Worm (Caenorhabditis elegans) whole organism, midembryonic: Measurements from ENCODE around the gene C18E9.2.
A peak's percentile ranks its signal among the peaks of the same experiment; 100 is the strongest.

ENCODE experiments used
- T22C8.4 ChIP-seq: fragments of 200-800 bp; sonication (Bioruptor generic); IDR thresholded peaks from 2 replicates; pipeline ENCODE4 v1.3.6; 2022; ENCODE audit warnings: missing genetic modification characterization, missing compliant biosample characterization
- cog-1 ChIP-seq: sonication (generic microtip); optimal IDR thresholded peaks from 2 replicates; lab custom pipeline; 2016; ENCODE audit warnings: missing genetic modification characterization, missing compliant biosample characterization
- flt-1 ChIP-seq: fragments of 200-800 bp; sonication (Bioruptor generic); IDR thresholded peaks from 2 replicates; pipeline ENCODE4 v1.3.6; 2022; ENCODE audit warnings: missing genetic modification characterization, missing compliant biosample characterization
- klf-2 ChIP-seq: fragments of 200-800 bp; sonication (Bioruptor generic); conservative IDR thresholded peaks from 2 replicates; pipeline ENCODE4 v1.3.6; 2022; ENCODE audit warnings: missing genetic modification reagents, missing genetic modification characterization, missing compliant biosample characterization
- med-1 ChIP-seq: sonication (generic microtip); optimal IDR thresholded peaks from 2 replicates; lab custom pipeline; 2017; ENCODE audit warnings: missing genetic modification characterization, mild to moderate bottlenecking, missing compliant biosample characterization, antibody characterized with exemption, missing genetic modification reagents; ENCODE audit not compliant: insufficient read depth
- ref-1 ChIP-seq: fragments of 200-800 bp; sonication (Bioruptor generic); conservative IDR thresholded peaks from 2 replicates; pipeline ENCODE4 v1.3.6; 2022; ENCODE audit warnings: missing genetic modification reagents, missing genetic modification characterization, missing compliant biosample characterization
- tab-1 ChIP-seq: fragments of 200-800 bp; sonication (Bioruptor generic); IDR thresholded peaks from 2 replicates; pipeline ENCODE4 v1.3.6; 2022; ENCODE audit warnings: missing genetic modification characterization, missing compliant biosample characterization
- ztf-23 ChIP-seq: fragments of 200-800 bp; sonication (Bioruptor generic); IDR thresholded peaks from 2 replicates; pipeline ENCODE4 v1.3.6; 2022; ENCODE audit warnings: missing genetic modification reagents, missing genetic modification characterization, missing compliant biosample characterization
- ztf-29 ChIP-seq: fragments of 200-800 bp; sonication (Bioruptor generic); IDR thresholded peaks from 2 replicates; pipeline ENCODE4 v1.3.6; 2022; ENCODE audit warnings: missing genetic modification reagents, missing genetic modification characterization, missing compliant biosample characterization

Gene C18E9.2

ce11 chrII:8964835-8965234 is at the start of gene C18E9.2, which contains the start of gene ndub-3:
Gene C18E9.2, plus strand, starts transcription at chrII:8965006.
Gene ndub-3, minus strand, starts transcription at chrII:8964890.
- TF ChIP-seq klf-2 (GFP tag; lab: Robert Waterston, UW): no peak
- no peak for TF ChIP-seq cog-1 (tag; lab: Kevin White, UChicago)
- 0 out of 2 replicates have a peak, but pooled peaks have one; percentile 48 for TF ChIP-seq ztf-23

ce11 chrII:8916656-8917055 is 48.1 kb upstream of the C18E9.2 start:
- no peak for TF ChIP-seq T22C8.4 (GFP tag; lab: Robert Waterston, UW)
- TF ChIP-seq med-1 (GFP tag; lab: Kevin White, UChicago): no peak
- TF ChIP-seq cog-1 (tag; lab: Kevin White, UChicago): no peak
- no peak for TF ChIP-seq ref-1 (GFP tag; lab: Robert Waterston, UW)
- no peak for TF ChIP-seq flt-1 (GFP tag; lab: Robert Waterston, UW)
- no peak for TF ChIP-seq ztf-29 (GFP tag; lab: Robert Waterston, UW)

DNA sequence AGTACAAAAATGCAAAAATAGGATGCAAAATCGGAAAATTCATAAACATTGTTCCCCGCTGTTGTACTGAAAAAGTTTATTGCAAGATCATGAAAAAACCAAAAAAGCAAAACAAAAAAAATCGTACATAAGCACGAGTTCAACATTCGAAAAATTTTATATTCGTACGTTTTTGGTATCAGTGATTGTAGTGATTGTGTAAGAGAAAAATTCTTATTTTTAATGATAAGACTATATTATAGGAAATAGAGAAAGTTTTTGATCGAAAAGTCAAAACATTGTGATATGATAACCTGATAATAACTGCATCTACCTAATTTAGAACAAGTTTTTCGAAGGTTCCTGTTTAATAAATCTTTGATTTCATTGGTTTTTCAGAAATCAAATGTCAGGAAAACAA is 47.5 kb upstream of the C18E9.2 start:
- no peak for TF ChIP-seq med-1 (GFP tag; lab: Kevin White, UChicago)
- no peak for TF ChIP-seq ref-1 (GFP tag; lab: Robert Waterston, UW)
- no peak for TF ChIP-seq ztf-23
- TF ChIP-seq cog-1 (tag; lab: Kevin White, UChicago): no peak
- no peak for TF ChIP-seq T22C8.4 (GFP tag; lab: Robert Waterston, UW)
- TF ChIP-seq flt-1 (GFP tag; lab: Robert Waterston, UW): no peak
- no peak for TF ChIP-seq klf-2 (GFP tag; lab: Robert Waterston, UW)
- TF ChIP-seq ztf-29 (GFP tag; lab: Robert Waterston, UW): no peak

DNA sequence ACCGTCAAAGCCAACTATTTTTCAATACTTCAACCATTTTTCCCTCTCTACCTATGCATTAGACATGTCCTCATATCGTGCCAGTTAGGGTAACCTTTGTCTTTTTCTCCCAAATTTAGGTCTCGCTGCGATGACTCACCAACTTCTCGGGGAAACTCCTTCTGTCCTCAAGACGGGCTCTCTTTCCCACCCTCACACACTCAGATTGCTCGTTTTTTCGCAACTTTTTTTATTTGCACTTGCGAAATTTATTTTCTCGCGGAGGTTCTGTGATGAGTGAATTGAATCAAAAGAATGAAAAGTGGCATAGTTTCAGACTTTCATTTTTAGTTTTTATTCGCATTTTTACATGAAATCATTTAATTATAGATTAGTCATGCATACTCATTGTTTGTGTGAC is 44.5 kb upstream of the C18E9.2 start:
- TF ChIP-seq klf-2 (GFP tag; lab: Robert Waterston, UW): no peak
- no peak for TF ChIP-seq ref-1 (GFP tag; lab: Robert Waterston, UW)
- no peak for TF ChIP-seq tab-1 (GFP tag; lab: Robert Waterston, UW)
- no peak for TF ChIP-seq flt-1 (GFP tag; lab: Robert Waterston, UW)
- TF ChIP-seq ztf-23: no peak
- no peak for TF ChIP-seq cog-1 (tag; lab: Kevin White, UChicago)
- no peak for TF ChIP-seq med-1 (GFP tag; lab: Kevin White, UChicago)
- TF ChIP-seq T22C8.4 (GFP tag; lab: Robert Waterston, UW): no peak
- TF ChIP-seq ztf-29 (GFP tag; lab: Robert Waterston, UW): no peak

DNA sequence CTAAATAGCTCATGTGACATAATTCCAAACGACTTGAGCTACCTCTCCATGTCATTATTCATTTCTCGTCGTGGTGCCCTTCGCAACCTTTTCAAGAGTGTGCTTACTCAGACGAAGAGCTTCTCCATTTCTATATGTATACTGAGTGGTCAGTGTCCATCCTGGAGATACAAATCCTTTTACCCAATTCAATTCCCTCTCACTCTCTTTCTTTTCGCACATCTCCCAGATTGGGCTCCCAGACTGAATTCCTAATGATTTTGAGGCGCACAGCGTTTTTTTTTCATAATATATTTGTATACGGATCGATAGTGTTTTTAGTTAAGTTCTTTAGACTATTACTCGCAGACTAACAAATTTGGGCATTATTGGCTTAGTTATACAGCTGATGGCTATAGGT is 43.9 kb upstream of the C18E9.2 start:
- TF ChIP-seq klf-2 (GFP tag; lab: Robert Waterston, UW): no peak
- no peak for TF ChIP-seq ztf-29 (GFP tag; lab: Robert Waterston, UW)
- TF ChIP-seq cog-1 (tag; lab: Kevin White, UChicago): no peak
- no peak for TF ChIP-seq T22C8.4 (GFP tag; lab: Robert Waterston, UW)
- TF ChIP-seq tab-1 (GFP tag; lab: Robert Waterston, UW): no peak
- no peak for TF ChIP-seq flt-1 (GFP tag; lab: Robert Waterston, UW)

ce11 chrII:8921456-8921855 is 43.4 kb upstream of the C18E9.2 start:
- no peak for TF ChIP-seq tab-1 (GFP tag; lab: Robert Waterston, UW)
- no peak for TF ChIP-seq klf-2 (GFP tag; lab: Robert Waterston, UW)
- no peak for TF ChIP-seq ref-1 (GFP tag; lab: Robert Waterston, UW)
- no peak for TF ChIP-seq T22C8.4 (GFP tag; lab: Robert Waterston, UW)
- no peak for TF ChIP-seq ztf-29 (GFP tag; lab: Robert Waterston, UW)
- no peak for TF ChIP-seq ztf-23
- no peak for TF ChIP-seq cog-1 (tag; lab: Kevin White, UChicago)
- TF ChIP-seq flt-1 (GFP tag; lab: Robert Waterston, UW): no peak
- TF ChIP-seq med-1 (GFP tag; lab: Kevin White, UChicago): no peak

DNA sequence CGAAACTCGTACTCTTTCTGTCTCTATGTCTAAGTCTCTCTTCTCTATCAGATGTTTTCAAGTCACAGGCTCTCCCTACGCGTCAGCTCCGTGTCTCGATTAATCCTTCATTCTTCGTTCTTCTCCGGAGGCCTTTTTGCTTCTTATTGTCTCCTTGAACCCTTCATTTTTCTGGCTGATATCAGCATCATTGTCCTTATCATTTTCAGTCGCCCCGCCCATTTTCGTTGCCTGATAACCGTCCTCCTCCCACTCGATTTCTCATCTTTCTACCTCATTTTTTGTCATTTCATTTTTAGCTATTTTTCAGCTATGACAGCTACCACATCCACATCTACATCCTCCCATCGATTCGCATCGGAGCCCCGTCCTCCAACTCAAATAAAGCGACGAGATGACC is 42.7 kb upstream of the C18E9.2 start, which contains the start of gene B0457.6:
Gene B0457.6 (plus strand): TSS at position 284 of the 400 bp plus-strand sequence.
- TF ChIP-seq med-1 (GFP tag; lab: Kevin White, UChicago) (no peak), cog-1 (tag; lab: Kevin White, UChicago) (no peak), T22C8.4 (GFP tag; lab: Robert Waterston, UW) (no peak), flt-1 (GFP tag; lab: Robert Waterston, UW) (no peak), klf-2 (GFP tag; lab: Robert Waterston, UW) (no peak), ref-1 (GFP tag; lab: Robert Waterston, UW) (no peak), tab-1 (GFP tag; lab: Robert Waterston, UW) (no peak), ztf-23 (no peak), ztf-29 (GFP tag; lab: Robert Waterston, UW) (no peak)

DNA sequence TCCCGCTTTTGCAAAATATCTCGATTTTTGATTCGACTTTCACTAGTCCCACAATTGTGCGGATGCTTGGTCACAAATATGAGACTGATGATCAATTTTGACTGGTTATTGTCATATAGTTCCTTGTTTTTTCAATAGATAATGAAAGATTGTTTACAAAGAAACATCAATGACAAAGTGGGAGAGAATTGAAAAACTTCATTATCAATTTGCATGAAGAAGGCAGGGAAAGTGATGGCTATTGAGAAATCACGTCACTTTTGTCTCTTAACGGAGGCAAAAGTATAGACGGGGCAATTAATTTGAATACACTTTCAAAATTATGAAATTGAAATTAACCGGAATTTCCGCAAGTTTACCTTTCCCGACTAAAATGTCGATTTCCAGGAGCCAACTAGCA is 41.6 kb upstream of the C18E9.2 start:
- TF ChIP-seq tab-1 (GFP tag; lab: Robert Waterston, UW) (no peak), cog-1 (tag; lab: Kevin White, UChicago) (no peak), flt-1 (GFP tag; lab: Robert Waterston, UW) (no peak), ztf-23 (no peak), T22C8.4 (GFP tag; lab: Robert Waterston, UW) (no peak), med-1 (GFP tag; lab: Kevin White, UChicago) (no peak), ztf-29 (GFP tag; lab: Robert Waterston, UW) (no peak), klf-2 (GFP tag; lab: Robert Waterston, UW) (no peak), ref-1 (GFP tag; lab: Robert Waterston, UW) (no peak)

DNA sequence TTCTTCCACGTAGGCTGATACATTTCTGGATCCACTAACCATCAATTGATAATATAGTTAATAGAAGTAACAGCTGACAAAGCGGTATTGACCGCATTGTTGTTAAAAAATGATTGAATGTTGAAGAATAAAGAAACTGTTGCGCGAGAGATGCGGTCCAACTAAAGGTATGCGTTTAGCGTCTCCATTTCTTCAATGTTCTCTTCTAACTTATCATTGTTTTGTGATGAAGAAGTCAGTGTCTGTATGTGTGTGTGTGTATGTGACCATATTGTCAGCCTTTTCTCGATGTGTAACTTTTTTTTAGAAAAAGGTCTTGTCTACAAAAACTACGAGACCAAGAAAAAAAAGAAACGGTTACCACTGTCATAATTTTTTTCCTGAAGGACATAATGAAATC is 38.4 kb upstream of the C18E9.2 start, which contains the start of gene B0457.2:
Gene B0457.2 (minus strand): TSS at position 101 of the 400 bp plus-strand sequence.
- TF ChIP-seq ref-1 (GFP tag; lab: Robert Waterston, UW) (no peak), klf-2 (GFP tag; lab: Robert Waterston, UW) (no peak), cog-1 (tag; lab: Kevin White, UChicago) (no peak), ztf-23 (no peak), T22C8.4 (GFP tag; lab: Robert Waterston, UW) (no peak), flt-1 (GFP tag; lab: Robert Waterston, UW) (no peak), med-1 (GFP tag; lab: Kevin White, UChicago) (no peak), ztf-29 (GFP tag; lab: Robert Waterston, UW) (no peak), tab-1 (GFP tag; lab: Robert Waterston, UW) (no peak)
